Worm (Caenorhabditis elegans) whole organism, late embryonic: Measurements from ENCODE around the gene C08E3.14.

Experiments
- C08G9.2 ChIP-seq: sonication (generic microtip); optimal IDR thresholded peaks from 2 replicates; lab custom pipeline; 2016; ENCODE audit warnings: mild to moderate bottlenecking, missing genetic modification characterization, moderate library complexity, missing compliant biosample characterization
- F13H6.1 ChIP-seq: sonication (generic microtip); optimal IDR thresholded peaks from 2 replicates; lab custom pipeline; 2016; ENCODE audit warnings: missing genetic modification characterization, missing compliant biosample characterization
- K02D7.2 ChIP-seq: sonication (generic microtip); optimal IDR thresholded peaks from 2 replicates; lab custom pipeline; 2017; ENCODE audit warnings: mild to moderate bottlenecking, missing genetic modification characterization, missing compliant biosample characterization
- K09A11.1 ChIP-seq: sonication (generic microtip); optimal IDR thresholded peaks from 2 replicates; lab custom pipeline; 2017; ENCODE audit warnings: antibody characterized with exemption, mild to moderate bottlenecking, missing genetic modification characterization, missing compliant biosample characterization; ENCODE audit not compliant: insufficient read depth
- T23F11.4 ChIP-seq: fragments of 200-800 bp; sonication (Bioruptor generic); optimal IDR thresholded peaks from 2 replicates; lab custom pipeline; 2018; ENCODE audit warnings: mild to moderate bottlenecking, missing genetic modification characterization, missing compliant biosample characterization
- Y22D7AL.16 ChIP-seq: sonication (generic microtip); optimal IDR thresholded peaks from 2 replicates; lab custom pipeline; 2016; ENCODE audit warnings: missing genetic modification characterization, missing compliant biosample characterization
- ceh-18 ChIP-seq: sonication (generic microtip); optimal IDR thresholded peaks from 2 replicates; lab custom pipeline; 2016; ENCODE audit warnings: missing genetic modification characterization, missing compliant biosample characterization
- ceh-19 ChIP-seq: fragments of 200-800 bp; sonication (Bioruptor generic); optimal IDR thresholded peaks from 2 replicates; lab custom pipeline; 2018; ENCODE audit warnings: mild to moderate bottlenecking, missing genetic modification characterization, missing compliant biosample characterization
- ceh-2 ChIP-seq: sonication (generic microtip); optimal IDR thresholded peaks from 2 replicates; lab custom pipeline; 2016; ENCODE audit warnings: missing genotype, missing genetic modification characterization, missing compliant biosample characterization
- ceh-22 ChIP-seq: sonication (generic microtip); optimal IDR thresholded peaks from 2 replicates; lab custom pipeline; 2017; ENCODE audit warnings: missing biosample characterization, missing genetic modification characterization
- ceh-24 ChIP-seq: sonication (generic microtip); optimal IDR thresholded peaks from 2 replicates; lab custom pipeline; 2016; ENCODE audit warnings: mild to moderate bottlenecking, missing genetic modification characterization, missing compliant biosample characterization
- ceh-30 ChIP-seq: fragments of 150-350 bp; optimal IDR thresholded peaks from 2 replicates; lab custom pipeline; 2014; ENCODE audit warnings: missing biosample characterization, missing genetic modification characterization
- ceh-31 ChIP-seq: sonication (generic microtip); optimal IDR thresholded peaks from 2 replicates; lab custom pipeline; 2016; ENCODE audit warnings: missing genetic modification characterization, missing compliant biosample characterization
- ceh-34 ChIP-seq: sonication (generic microtip); optimal IDR thresholded peaks from 2 replicates; lab custom pipeline; 2016; ENCODE audit warnings: mild to moderate bottlenecking, missing genetic modification characterization, missing compliant biosample characterization
- ceh-45 ChIP-seq: fragments of 200-800 bp; sonication (Bioruptor generic); IDR thresholded peaks from 2 replicates; pipeline ENCODE4 v1.3.6; 2022; ENCODE audit warnings: missing genetic modification reagents, missing genetic modification characterization, missing compliant biosample characterization
- ceh-6 ChIP-seq: fragments of 200-800 bp; sonication (Bioruptor generic); optimal IDR thresholded peaks from 2 replicates; lab custom pipeline; 2018; ENCODE audit warnings: mild to moderate bottlenecking, missing genetic modification characterization, missing compliant biosample characterization
- ceh-9 ChIP-seq: sonication (generic microtip); optimal IDR thresholded peaks from 2 replicates; lab custom pipeline; 2016; ENCODE audit warnings: mild to moderate bottlenecking, missing genetic modification characterization, inconsistent platforms, missing compliant biosample characterization
- dve-1 ChIP-seq: sonication (generic microtip); optimal IDR thresholded peaks from 2 replicates; lab custom pipeline; 2017; ENCODE audit warnings: antibody characterized with exemption, mild to moderate bottlenecking, missing genetic modification characterization, missing compliant biosample characterization
- elt-2 ChIP-seq: sonication (generic microtip); optimal IDR thresholded peaks from 2 replicates; lab custom pipeline; 2016; ENCODE audit warnings: missing genetic modification reagents, missing genetic modification characterization, missing compliant biosample characterization
- elt-4 ChIP-seq: sonication (generic microtip); optimal IDR thresholded peaks from 2 replicates; lab custom pipeline; 2016; ENCODE audit warnings: missing genetic modification characterization, missing compliant biosample characterization
- eyg-1 ChIP-seq: sonication (generic microtip); optimal IDR thresholded peaks from 2 replicates; lab custom pipeline; 2016; ENCODE audit warnings: missing genotype, missing genetic modification characterization, missing compliant biosample characterization
- fkh-6 ChIP-seq: sonication (generic microtip); optimal IDR thresholded peaks from 2 replicates; lab custom pipeline; 2016; ENCODE audit warnings: missing genetic modification characterization, missing compliant biosample characterization
- hlh-13 ChIP-seq: fragments of 200-800 bp; sonication (Bioruptor generic); optimal IDR thresholded peaks from 2 replicates; lab custom pipeline; 2018; ENCODE audit warnings: mild to moderate bottlenecking, missing genetic modification characterization, missing compliant biosample characterization
- hlh-6 ChIP-seq: sonication (generic microtip); optimal IDR thresholded peaks from 2 replicates; lab custom pipeline; 2016; ENCODE audit warnings: missing genotype, missing genetic modification characterization, missing compliant biosample characterization
- lim-6 ChIP-seq: sonication (generic microtip); optimal IDR thresholded peaks from 2 replicates; lab custom pipeline; 2016; ENCODE audit warnings: missing genetic modification characterization, missing compliant biosample characterization
- lin-11 ChIP-seq: fragments of 200-800 bp; sonication (Bioruptor generic); optimal IDR thresholded peaks from 2 replicates; lab custom pipeline; 2018; ENCODE audit warnings: mild to moderate bottlenecking, missing genetic modification characterization, missing compliant biosample characterization
- nfya-1 ChIP-seq: sonication (generic microtip); optimal IDR thresholded peaks from 2 replicates; lab custom pipeline; 2017; ENCODE audit warnings: missing genetic modification characterization, mild to moderate bottlenecking, missing compliant biosample characterization, antibody characterized with exemption, moderate library complexity
- nhr-11 ChIP-seq: fragments of 150-350 bp; optimal IDR thresholded peaks from 2 replicates; lab custom pipeline; 2014; ENCODE audit warnings: missing biosample characterization, missing genetic modification characterization
- nhr-232 ChIP-seq: sonication (generic microtip); optimal IDR thresholded peaks from 2 replicates; lab custom pipeline; 2016; ENCODE audit warnings: missing genetic modification characterization, missing compliant biosample characterization
- odd-2 ChIP-seq: sonication (generic microtip); optimal IDR thresholded peaks from 2 replicates; lab custom pipeline; 2017; ENCODE audit warnings: antibody characterized with exemption, mild to moderate bottlenecking, missing genetic modification characterization, missing compliant biosample characterization
- pat-9 ChIP-seq: fragments of 200-800 bp; sonication (Bioruptor generic); optimal IDR thresholded peaks from 2 replicates; lab custom pipeline; 2018; ENCODE audit warnings: mild to moderate bottlenecking, missing genetic modification characterization, moderate library complexity, missing compliant biosample characterization
- pax-1 ChIP-seq: fragments of 150-350 bp; optimal IDR thresholded peaks from 2 replicates; lab custom pipeline; 2014; ENCODE audit warnings: missing biosample characterization, missing genetic modification characterization
- pha-2 ChIP-seq: sonication (generic microtip); optimal IDR thresholded peaks from 2 replicates; lab custom pipeline; 2017; ENCODE audit warnings: mild to moderate bottlenecking, missing genetic modification characterization, missing compliant biosample characterization
- pha-4 ChIP-seq: fragments of 150-350 bp; optimal IDR thresholded peaks from 2 replicates; lab custom pipeline; 2018; ENCODE audit warnings: missing biosample characterization, missing genetic modification reagents, missing genetic modification characterization
- pros-1 ChIP-seq: fragments of 150-350 bp; optimal IDR thresholded peaks from 2 replicates; lab custom pipeline; 2014; ENCODE audit warnings: missing biosample characterization, missing genetic modification reagents, missing genetic modification characterization
- ref-2 ChIP-seq: sonication (generic microtip); optimal IDR thresholded peaks from 2 replicates; lab custom pipeline; 2016; ENCODE audit warnings: missing genetic modification characterization, missing compliant biosample characterization
- sox-2 ChIP-seq: fragments of 200-800 bp; sonication (Bioruptor generic); IDR thresholded peaks from 2 replicates; pipeline ENCODE4 v1.3.6; 2022; ENCODE audit warnings: missing genetic modification reagents, missing genetic modification characterization, missing compliant biosample characterization
- sox-4 ChIP-seq: sonication (generic microtip); optimal IDR thresholded peaks from 2 replicates; lab custom pipeline; 2017; ENCODE audit warnings: mild to moderate bottlenecking, missing genetic modification characterization, inconsistent platforms, missing compliant biosample characterization
- ttx-3 ChIP-seq: sonication (generic microtip); optimal IDR thresholded peaks from 2 replicates; lab custom pipeline; 2016; ENCODE audit warnings: missing genetic modification reagents, missing genetic modification characterization, missing compliant biosample characterization
- unc-86 ChIP-seq: sonication (generic microtip); optimal IDR thresholded peaks from 2 replicates; lab custom pipeline; 2016; ENCODE audit warnings: missing genetic modification characterization, missing compliant biosample characterization
- zip-5 ChIP-seq: sonication (generic microtip); optimal IDR thresholded peaks from 2 replicates; lab custom pipeline; 2016; ENCODE audit warnings: missing genetic modification characterization, missing compliant biosample characterization

The C08E3.14 gene

ce11 chrII:1625666-1626065 lies at the start of gene C08E3.14:
C08E3.14 (plus strand) TSS chrII:1625966.
- TF ChIP-seq ceh-6 (GFP tag; lab: Kevin White, UChicago) (no peak), eyg-1 (tag; lab: Kevin White, UChicago) (no peak), C08G9.2 (tag; lab: Kevin White, UChicago) (no peak), unc-86 (no peak), ceh-2 (tag; lab: Kevin White, UChicago) (no peak), lim-6 (no peak), zip-5 (tag; lab: Kevin White, UChicago) (no peak), sox-4 (tag; lab: Kevin White, UChicago) (no peak), Y22D7AL.16 (tag; lab: Kevin White, UChicago) (no peak), fkh-6 (tag; lab: Kevin White, UChicago) (no peak), K09A11.1 (tag; lab: Kevin White, UChicago) (no peak), elt-2 (tag; lab: Kevin White, UChicago) (no peak)

DNA sequence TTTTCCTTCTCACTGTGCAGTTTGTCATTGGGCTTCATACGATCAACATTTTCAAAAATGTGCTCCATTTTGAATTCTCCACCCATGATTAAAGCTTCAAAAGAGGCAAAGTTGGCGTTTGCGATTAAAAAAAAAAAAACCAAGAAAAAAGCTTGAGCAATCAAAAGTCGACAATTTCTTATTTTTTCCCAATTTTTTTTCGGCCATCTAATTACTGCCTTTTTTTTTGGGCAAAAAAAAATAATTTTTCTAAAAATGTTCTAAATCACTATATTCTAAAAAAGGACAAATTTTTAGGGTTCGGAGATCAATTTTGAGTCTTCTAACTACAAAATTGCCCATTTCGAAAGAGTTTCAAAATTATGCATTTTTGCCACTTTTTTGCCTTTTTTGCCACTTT lies 49.7 kb upstream of the C08E3.14 start, which contains the start of gene K05F6.10:
Gene K05F6.10, minus strand, starts transcription at position 101 of the 400 bp plus-strand sequence.
- TF ChIP-seq ceh-18 (tag; lab: Kevin White, UChicago) (no peak), odd-2 (no peak), ttx-3 (tag; lab: Kevin White, UChicago) (no peak), nhr-11 (tag; lab: Kevin White, UChicago) (no peak), sox-2 (no peak), pros-1 (tag; lab: Kevin White, UChicago) (no peak), ceh-45 (GFP tag; lab: Robert Waterston, UW) (no peak), eyg-1 (tag; lab: Kevin White, UChicago) (no peak), unc-86 (no peak), dve-1 (tag; lab: Kevin White, UChicago) (no peak), pha-4 (tag; lab: Kevin White, UChicago) (no peak), lin-11 (tag; lab: Kevin White, UChicago) (no peak), K02D7.2 (tag; lab: Kevin White, UChicago) (no peak), pat-9 (tag; lab: Kevin White, UChicago) (no peak), pha-2 (no peak), ceh-24 (tag; lab: Kevin White, UChicago) (no peak), ref-2 (tag; lab: Kevin White, UChicago) (no peak), ceh-22 (no peak)

ce11 chrII:1576772-1577171 lies 49.0 kb upstream of the C08E3.14 start:
- TF ChIP-seq ref-2 (tag; lab: Kevin White, UChicago) (no peak), nhr-232 (tag; lab: Kevin White, UChicago) (no peak), F13H6.1 (tag; lab: Kevin White, UChicago) (no peak), odd-2 (no peak), ceh-9 (no peak), C08G9.2 (tag; lab: Kevin White, UChicago) (no peak), ceh-34 (no peak), nfya-1 (tag; lab: Kevin White, UChicago) (no peak), lim-6 (no peak), elt-4 (tag; lab: Kevin White, UChicago) (no peak), T23F11.4 (no peak), ceh-31 (tag; lab: Kevin White, UChicago) (no peak), pax-1 (tag; lab: Kevin White, UChicago) (no peak), K02D7.2 (tag; lab: Kevin White, UChicago) (no peak), hlh-13 (GFP tag; lab: Kevin White, UChicago) (no peak), ceh-18 (tag; lab: Kevin White, UChicago) (no peak), hlh-6 (tag; lab: Kevin White, UChicago) (no peak), ttx-3 (tag; lab: Kevin White, UChicago) (no peak), ceh-19 (GFP tag; lab: Kevin White, UChicago) (no peak), ceh-30 (tag; lab: Kevin White, UChicago) (no peak)
